Fruit fly (Drosophila melanogaster): Measurements from ENCODE around the gene sNPF-R.

- TF ChIP-seq h (optimal IDR thresholded peaks at IDR 0.05) = no peak
- TF ChIP-seq psq (optimal IDR thresholded peaks at IDR 0.05) = no peak
These were observed 40.2 kb upstream of the sNPF-R start, which contains the start of gene gig for dm6 chr3L:20129032-20129431.
